Fruit fly (Drosophila melanogaster) whole organism, adult: ENCODE results near the gene eIF5B.

ENCODE experiments used
- cic ChIP-seq: fragments of 200-800 bp; sonication (Bioruptor generic); optimal IDR thresholded peaks from 2 replicates; lab custom pipeline; 2017; ENCODE audit warnings: missing biosample characterization, mild to moderate bottlenecking, missing genetic modification characterization, moderate library complexity
- cnc ChIP-seq, 2 experiments: fragments of >200 bp; optimal IDR thresholded peaks; 2 replicates each; lab custom pipeline; 2017
- kay ChIP-seq: fragments of 200-800 bp; sonication (Bioruptor generic); peaks from one replicate; lab custom pipeline; 2016; ENCODE audit warnings: missing biosample characterization, missing genetic modification characterization, borderline replicate concordance
- pad ChIP-seq: fragments of 200-800 bp; sonication (Bioruptor generic); optimal IDR thresholded peaks from 3 replicates; lab custom pipeline; 2017; ENCODE audit warnings: missing biosample characterization, missing genetic modification characterization, mild to moderate bottlenecking, moderate library complexity, missing genetic modification reagents
- tj ChIP-seq: fragments of 200-800 bp; sonication (Bioruptor generic); optimal IDR thresholded peaks from 3 replicates; lab custom pipeline; 2017; ENCODE audit warnings: missing biosample characterization, mild to moderate bottlenecking, missing genetic modification characterization, moderate library complexity

DNA sequence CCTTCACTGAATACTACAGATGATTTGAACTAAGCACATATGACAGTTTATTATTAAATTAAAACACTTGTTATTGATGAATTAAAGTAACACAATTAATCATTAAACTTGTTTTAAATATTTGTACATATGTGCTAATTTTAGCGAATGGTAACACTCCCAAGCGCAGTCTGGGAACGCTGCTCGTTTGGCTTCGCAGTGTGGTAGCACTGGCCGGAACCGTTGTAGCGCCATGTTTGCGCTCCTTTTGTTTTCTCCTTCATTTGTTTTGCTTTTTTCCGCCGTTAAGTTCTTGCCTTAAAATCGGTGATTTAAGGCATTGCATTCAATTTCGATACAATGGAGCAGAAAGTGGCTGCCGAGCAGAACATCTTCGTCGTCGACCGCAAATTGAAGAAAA lies 5.4 kb upstream of the eIF5B start, which contains the start of gene CycJ:
- TF ChIP-seq cnc (optimal IDR thresholded peaks at IDR 0.05; lab: Kevin White, UChicago) (no peak), cic (GFP tag; lab: Kevin White, UChicago) (no peak), kay (no peak), tj (no peak), pad (peak; percentile 9)
